Fruit fly (Drosophila melanogaster) whole organism, embryonic: Measurements from ENCODE around the gene HDAC6.
A peak's percentile ranks its signal among the peaks of the same experiment; 100 is the strongest.

Experiments used
- Atf3 ChIP-seq: fragments of 200-800 bp; sonication (Bioruptor generic); optimal IDR thresholded peaks from 3 replicates; lab custom pipeline; 2016; ENCODE audit warnings: missing biosample characterization, missing genetic modification characterization
- CG10274 ChIP-seq: fragments of 200-800 bp; sonication (Bioruptor generic); optimal IDR thresholded peaks from 3 replicates; lab custom pipeline; 2017; ENCODE audit warnings: missing biosample characterization, mild to moderate bottlenecking, missing genetic modification characterization
- CG11723 ChIP-seq: fragments of 200-800 bp; sonication (Bioruptor generic); optimal IDR thresholded peaks from 2 replicates; lab custom pipeline; 2017; ENCODE audit warnings: missing biosample characterization, mild to moderate bottlenecking, missing genetic modification characterization
- CG12391 ChIP-seq: fragments of 200-800 bp; sonication (Bioruptor generic); optimal IDR thresholded peaks from 3 replicates; lab custom pipeline; 2018; ENCODE audit warnings: missing biosample characterization, mild to moderate bottlenecking, missing genetic modification characterization, moderate library complexity
- CG15514 ChIP-seq: fragments of 200-800 bp; sonication (Bioruptor generic); optimal IDR thresholded peaks from 3 replicates; lab custom pipeline; 2017; ENCODE audit warnings: missing biosample characterization, missing genetic modification characterization, mild to moderate bottlenecking, moderate library complexity, missing genetic modification reagents
- CG17359 ChIP-seq: fragments of 200-800 bp; sonication (Bioruptor generic); optimal IDR thresholded peaks from 3 replicates; lab custom pipeline; 2018; ENCODE audit warnings: missing biosample characterization, mild to moderate bottlenecking, missing genetic modification characterization, moderate library complexity
- CG2116 ChIP-seq: fragments of 200-800 bp; sonication (Bioruptor generic); optimal IDR thresholded peaks from 3 replicates; lab custom pipeline; 2018; ENCODE audit warnings: missing biosample characterization, mild to moderate bottlenecking, missing genetic modification characterization
- CG32772 ChIP-seq: fragments of 200-800 bp; sonication (Bioruptor generic); IDR thresholded peaks from 2 replicates; pipeline ENCODE4 v1.3.6; 2022; ENCODE audit warnings: missing biosample characterization, missing genetic modification characterization
- CG3281 ChIP-seq: fragments of 200-800 bp; sonication (Bioruptor generic); optimal IDR thresholded peaks from 3 replicates; lab custom pipeline; 2017; ENCODE audit warnings: missing biosample characterization, mild to moderate bottlenecking, missing genetic modification characterization
- CG5180 ChIP-seq: fragments of 200-800 bp; sonication (Bioruptor generic); optimal IDR thresholded peaks from 3 replicates; lab custom pipeline; 2017; ENCODE audit warnings: missing biosample characterization, missing genetic modification characterization, mild to moderate bottlenecking, moderate library complexity, missing genetic modification reagents
- CG7357 ChIP-seq: fragments of 200-800 bp; sonication (Bioruptor generic); IDR thresholded peaks from 3 replicates; pipeline ENCODE4 v1.3.6; 2022; ENCODE audit warnings: missing biosample characterization, missing genetic modification characterization
- CG8944 ChIP-seq: fragments of 200-800 bp; sonication (Bioruptor generic); optimal IDR thresholded peaks from 3 replicates; lab custom pipeline; 2016; ENCODE audit warnings: missing biosample characterization, missing genetic modification characterization
- CG9727 ChIP-seq: fragments of 200-800 bp; sonication (Bioruptor generic); optimal IDR thresholded peaks from 3 replicates; lab custom pipeline; 2017; ENCODE audit warnings: missing biosample characterization, mild to moderate bottlenecking, missing genetic modification characterization
- CG9797 ChIP-seq: fragments of 200-800 bp; sonication (Bioruptor generic); optimal IDR thresholded peaks from 3 replicates; lab custom pipeline; 2018; ENCODE audit warnings: missing biosample characterization, mild to moderate bottlenecking, missing genetic modification characterization
- Camta ChIP-seq: fragments of 200-800 bp; sonication (Bioruptor generic); optimal IDR thresholded peaks from 2 replicates; lab custom pipeline; 2016; ENCODE audit warnings: missing biosample characterization, missing genetic modification characterization
- Dbx ChIP-seq: fragments of 200-800 bp; sonication (Bioruptor generic); IDR thresholded peaks from 3 replicates; pipeline ENCODE4 v1.3.6; 2022; ENCODE audit warnings: missing biosample characterization, missing genetic modification characterization
- Deaf1 ChIP-seq: fragments of 200-800 bp; optimal IDR thresholded peaks from 3 replicates; lab custom pipeline; 2019; ENCODE audit warnings: missing biosample characterization, mild to moderate bottlenecking, missing genetic modification characterization, moderate library complexity
- Doc2 ChIP-seq: fragments of 200-800 bp; sonication (Bioruptor generic); IDR thresholded peaks from 2 replicates; pipeline ENCODE4 v1.3.6; 2022; ENCODE audit warnings: missing biosample characterization, missing genetic modification characterization
- Doc3 ChIP-seq: fragments of 200-800 bp; sonication (Bioruptor generic); IDR thresholded peaks from 3 replicates; pipeline ENCODE4 v1.3.6; 2022; ENCODE audit warnings: missing biosample characterization, missing genetic modification characterization; ENCODE audit not compliant: partially characterized antibody
- Ets65A ChIP-seq: fragments of 200-800 bp; sonication (Bioruptor generic); peaks from one replicate; lab custom pipeline; 2016; ENCODE audit warnings: missing biosample characterization, missing genetic modification characterization
- Ets97D ChIP-seq: fragments of 200-800 bp; sonication (Bioruptor generic); optimal IDR thresholded peaks from 3 replicates; lab custom pipeline; 2016; ENCODE audit warnings: missing biosample characterization, missing genetic modification characterization
- Fer1 ChIP-seq: fragments of 200-800 bp; sonication (Bioruptor generic); optimal IDR thresholded peaks from 2 replicates; lab custom pipeline; 2017; ENCODE audit warnings: missing biosample characterization, mild to moderate bottlenecking, missing genetic modification characterization
- Fer3 ChIP-seq: fragments of 200-800 bp; sonication (Bioruptor generic); optimal IDR thresholded peaks from 2 replicates; lab custom pipeline; 2018; ENCODE audit warnings: missing biosample characterization, mild to moderate bottlenecking, missing genetic modification characterization, moderate library complexity
- Med ChIP-seq: fragments of 200-800 bp; sonication (Bioruptor generic); peaks from one replicate; lab custom pipeline; 2016; ENCODE audit warnings: missing biosample characterization, missing genetic modification characterization, mild to moderate bottlenecking, inconsistent platforms, moderate library complexity
- Oli ChIP-seq: fragments of 200-800 bp; sonication (Bioruptor generic); optimal IDR thresholded peaks from 2 replicates; lab custom pipeline; 2018; ENCODE audit warnings: missing biosample characterization, mild to moderate bottlenecking, missing genetic modification characterization, moderate library complexity
- Pdp1 ChIP-seq, 2 experiments: fragments of 200-800 bp; sonication (Bioruptor generic); optimal IDR thresholded peaks; 3 replicates each; lab custom pipeline; 2016; ENCODE audit warnings: missing biosample characterization in 2 of 2, missing genetic modification characterization in 2 of 2, mild to moderate bottlenecking in 1 of 2, moderate library complexity in 1 of 2
- Side ChIP-seq: fragments of 200-800 bp; sonication (Bioruptor generic); optimal IDR thresholded peaks from 2 replicates; lab custom pipeline; 2016; ENCODE audit warnings: missing biosample characterization, missing genetic modification characterization
- Tbp ChIP-seq: fragments of >200 bp; optimal IDR thresholded peaks from 2 replicates; lab custom pipeline; 2018; ENCODE audit warnings: missing biosample characterization, missing genetic modification characterization
- Usf ChIP-seq: fragments of 200-800 bp; sonication (Bioruptor generic); optimal IDR thresholded peaks from 2 replicates; lab custom pipeline; 2017; ENCODE audit warnings: missing genotype, missing biosample characterization, missing genetic modification characterization
- bcd ChIP-seq: fragments of 200-800 bp; sonication (Bioruptor generic); optimal IDR thresholded peaks from 2 replicates; lab custom pipeline; 2017; ENCODE audit warnings: missing biosample characterization, mild to moderate bottlenecking, missing genetic modification characterization
- cg ChIP-seq: fragments of 200-800 bp; sonication (Bioruptor generic); optimal IDR thresholded peaks from 3 replicates; lab custom pipeline; 2019; ENCODE audit warnings: missing biosample characterization, mild to moderate bottlenecking, missing genetic modification characterization, moderate library complexity
- chn ChIP-seq: fragments of 200-800 bp; sonication (Bioruptor generic); optimal IDR thresholded peaks from 2 replicates; lab custom pipeline; 2016; ENCODE audit warnings: missing biosample characterization, missing genetic modification characterization
- dimm ChIP-seq: fragments of 200-800 bp; sonication (Bioruptor generic); IDR thresholded peaks from 2 replicates; pipeline ENCODE4 v1.3.6; 2022; ENCODE audit warnings: missing biosample characterization, missing genetic modification characterization
- dm ChIP-seq: fragments of 200-800 bp; sonication (Bioruptor generic); optimal IDR thresholded peaks from 3 replicates; lab custom pipeline; 2016; ENCODE audit warnings: missing biosample characterization, missing genetic modification characterization
- eve ChIP-seq, 2 experiments: fragments of >200 bp; optimal IDR thresholded peaks; 2 replicates each; lab custom pipeline; 2017; ENCODE audit warnings: missing biosample characterization in 2 of 2, missing genetic modification characterization in 2 of 2
- ftz-f1 ChIP-seq: fragments of 200-800 bp; sonication (Bioruptor generic); optimal IDR thresholded peaks from 2 replicates; lab custom pipeline; 2016; ENCODE audit warnings: missing biosample characterization, missing genetic modification characterization
- gcm2 ChIP-seq: fragments of 200-800 bp; sonication (Bioruptor generic); optimal IDR thresholded peaks from 2 replicates; lab custom pipeline; 2016; ENCODE audit warnings: missing biosample characterization, missing genetic modification characterization
- insv ChIP-seq, 2 experiments: fragments of 200-800 bp; sonication (Bioruptor generic); optimal IDR thresholded peaks; 3 replicates each; lab custom pipeline; 2016 to 2018; ENCODE audit warnings: missing biosample characterization in 2 of 2, missing genetic modification characterization in 2 of 2
- inv ChIP-seq: fragments of 200-800 bp; sonication (Bioruptor generic); IDR thresholded peaks from 2 replicates; pipeline ENCODE4 v1.3.6; 2022; ENCODE audit warnings: missing biosample characterization, missing genetic modification characterization; ENCODE audit not compliant: partially characterized antibody
- klu ChIP-seq: fragments of 200-800 bp; sonication (Bioruptor generic); IDR thresholded peaks from 2 replicates; pipeline ENCODE4 v1.3.6; 2022; ENCODE audit warnings: missing biosample characterization, missing genetic modification characterization
- lab ChIP-seq: fragments of 200-800 bp; sonication (Bioruptor generic); optimal IDR thresholded peaks from 3 replicates; lab custom pipeline; 2017; ENCODE audit warnings: missing biosample characterization, missing genetic modification characterization, mild to moderate bottlenecking, moderate library complexity, missing genetic modification reagents
- lbe ChIP-seq: fragments of 200-800 bp; sonication (Bioruptor generic); optimal IDR thresholded peaks from 2 replicates; lab custom pipeline; 2016; ENCODE audit warnings: missing biosample characterization, mild to moderate bottlenecking, missing genetic modification characterization
- pfk ChIP-seq: fragments of 200-800 bp; sonication (Bioruptor generic); optimal IDR thresholded peaks from 2 replicates; lab custom pipeline; 2018; ENCODE audit warnings: missing biosample characterization, mild to moderate bottlenecking, missing genetic modification characterization, moderate library complexity
- run ChIP-seq: fragments of 200-800 bp; sonication (Bioruptor generic); optimal IDR thresholded peaks from 3 replicates; lab custom pipeline; 2018; ENCODE audit warnings: missing biosample characterization, mild to moderate bottlenecking, missing genetic modification characterization
- salm ChIP-seq: fragments of 200-800 bp; sonication (Bioruptor generic); optimal IDR thresholded peaks from 2 replicates; lab custom pipeline; 2018; ENCODE audit warnings: missing biosample characterization, mild to moderate bottlenecking, missing genetic modification characterization
- sc ChIP-seq, 3 experiments: fragments of >200 bp in 2 of 3; fragments of 200-800 bp in 1 of 3; sonication (Bioruptor generic) in 1 of 3; optimal IDR thresholded peaks; 2 replicates in 2 of 3; 3 replicates in 1 of 3; lab custom pipeline; 2017; ENCODE audit warnings: mild to moderate bottlenecking in 1 of 3, missing biosample characterization in 1 of 3, missing genetic modification characterization in 1 of 3, missing genetic modification reagents in 1 of 3
- sens ChIP-seq: fragments of 200-800 bp; sonication (Bioruptor generic); peaks from one replicate; lab custom pipeline; 2016; ENCODE audit warnings: missing biosample characterization, missing genetic modification characterization
- sim ChIP-seq: fragments of 200-800 bp; sonication (Bioruptor generic); IDR thresholded peaks from 2 replicates; pipeline ENCODE4 v1.3.6; 2022; ENCODE audit warnings: missing biosample characterization, missing genetic modification characterization
- tin ChIP-seq: fragments of 200-800 bp; sonication (Bioruptor generic); optimal IDR thresholded peaks from 3 replicates; lab custom pipeline; 2016; ENCODE audit warnings: missing biosample characterization, missing genetic modification characterization
- vvl ChIP-seq: fragments of 200-800 bp; sonication (Bioruptor generic); IDR thresholded peaks from 2 replicates; pipeline ENCODE4 v1.3.6; 2022; ENCODE audit warnings: missing biosample characterization, missing genetic modification characterization
- wek ChIP-seq: fragments of 200-800 bp; sonication (Bioruptor generic); optimal IDR thresholded peaks from 3 replicates; lab custom pipeline; 2018; ENCODE audit warnings: missing biosample characterization, mild to moderate bottlenecking, missing genetic modification characterization, moderate library complexity
- yki ChIP-seq: fragments of >200 bp; optimal IDR thresholded peaks from 3 replicates; lab custom pipeline; 2018

HDAC6 gene

dm6 chrX:15320522-15320921 is 12.6 kb upstream of the HDAC6 start (continued):
- 0 out of 2 replicates have a peak, but pooled peaks have one; percentile 11 for TF ChIP-seq vvl (GFP tag; lab: Robert Waterston, UW)
- peak; percentile 37 for TF ChIP-seq cg
- TF ChIP-seq Doc3, result no peak
- TF ChIP-seq Fer3 (tag; lab: Kevin White, UChicago), result no peak
- no peak for TF ChIP-seq Dbx
- no peak for TF ChIP-seq CG9797 (GFP tag; lab: Kevin White, UChicago)
- TF ChIP-seq Atf3 (GFP tag; lab: Kevin White, UChicago), result no peak
- no peak for TF ChIP-seq Doc2 (GFP tag; lab: Robert Waterston, UW)
- no peak for TF ChIP-seq wek
- no peak for TF ChIP-seq CG7357 (GFP tag; lab: Robert Waterston, UW)
- peak in 1 of 2 experiments; percentile 4 for TF ChIP-seq Pdp1 (GFP tag; optimal IDR thresholded peaks at IDR 0.05; lab: Kevin White, UChicago)
- no peak for TF ChIP-seq pfk (GFP tag; lab: Kevin White, UChicago)
- peak; percentile 44; the same call in 1 of the 2 replicates for TF ChIP-seq CG32772 (GFP tag; lab: Robert Waterston, UW)
- TF ChIP-seq sens, result peak; percentile 20
- TF ChIP-seq CG15514, result no peak
- peak; percentile 83 for TF ChIP-seq CG17359 (tag; lab: Kevin White, UChicago)
- no peak for TF ChIP-seq run
- no peak for TF ChIP-seq klu (GFP tag; lab: Robert Waterston, UW)
- TF ChIP-seq dimm (GFP tag; lab: Robert Waterston, UW), result no peak
- peak; percentile 21 for TF ChIP-seq lbe (GFP tag; lab: Kevin White, UChicago)
- no peak for TF ChIP-seq salm
- no peak for TF ChIP-seq Usf (GFP tag; lab: Kevin White, UChicago)
- TF ChIP-seq CG9727 (GFP tag; lab: Kevin White, UChicago), result no peak
- no peak for TF ChIP-seq bcd
- no peak for TF ChIP-seq inv (GFP tag; lab: Robert Waterston, UW)
- TF ChIP-seq dm, result peak; percentile 4
- TF ChIP-seq Ets97D, result peak; percentile 11
- TF ChIP-seq sim, result no peak
- TF ChIP-seq CG12391 (tag; lab: Kevin White, UChicago), result no peak
- peak; percentile 51 for TF ChIP-seq Med (GFP tag; lab: Kevin White, UChicago)
- TF ChIP-seq Camta, result no peak
- TF ChIP-seq yki, result no peak
- no peak for TF ChIP-seq CG11723 (GFP tag; lab: Kevin White, UChicago)
- TF ChIP-seq insv (GFP tag; optimal IDR thresholded peaks at IDR 0.05; lab: Kevin White, UChicago), result no peak
- peak; percentile 6 for TF ChIP-seq Ets65A
- TF ChIP-seq eve (GFP tag; optimal IDR thresholded peaks at IDR 0.05; lab: Kevin White, UChicago), result no peak
- no peak for TF ChIP-seq lab (GFP tag; lab: Kevin White, UChicago)
- no peak for TF ChIP-seq sc (optimal IDR thresholded peaks at IDR 0.05; lab: Kevin White, UChicago)
- TF ChIP-seq sc (GFP tag; optimal IDR thresholded peaks at IDR 0.05; lab: Kevin White, UChicago), result no peak
- no peak for TF ChIP-seq Side (GFP tag; lab: Kevin White, UChicago)
- TF ChIP-seq Oli (tag; lab: Kevin White, UChicago), result no peak
- no peak for TF ChIP-seq gcm2 (GFP tag; lab: Kevin White, UChicago)
- no peak for TF ChIP-seq CG5180 (GFP tag; lab: Kevin White, UChicago)
- peak; percentile 37 for TF ChIP-seq CG2116 (GFP tag; lab: Kevin White, UChicago)
- TF ChIP-seq CG3281 (GFP tag; lab: Kevin White, UChicago), result no peak
- TF ChIP-seq ftz-f1 (GFP tag; lab: Kevin White, UChicago), result no peak
- TF ChIP-seq CG8944 (GFP tag; lab: Kevin White, UChicago), result no peak
- no peak for TF ChIP-seq CG10274 (GFP tag; lab: Kevin White, UChicago)
- no peak for TF ChIP-seq chn (GFP tag; lab: Kevin White, UChicago)
- TF ChIP-seq Deaf1, result no peak
- no peak for TF ChIP-seq Fer1 (GFP tag; lab: Kevin White, UChicago)
- no peak for TF ChIP-seq tin (GFP tag; lab: Kevin White, UChicago)
- TF ChIP-seq Tbp (GFP tag; lab: Kevin White, UChicago), result no peak
